Fruit fly (Drosophila melanogaster) whole organism, prepupa: ENCODE measurements around the gene nbs.

ENCODE experiments used
- Ets21C ChIP-seq: fragments of 200-800 bp; sonication (Bioruptor generic); optimal IDR thresholded peaks from 3 replicates; lab custom pipeline; 2016; ENCODE audit warnings: missing biosample characterization, missing genetic modification characterization
- Sox14 ChIP-seq: fragments of 200-800 bp; sonication (Bioruptor generic); optimal IDR thresholded peaks from 3 replicates; lab custom pipeline; 2016; ENCODE audit warnings: missing biosample characterization, missing genetic modification characterization
- dac ChIP-seq: fragments of 200-800 bp; sonication (Bioruptor generic); optimal IDR thresholded peaks from 2 replicates; lab custom pipeline; 2017; ENCODE audit warnings: missing biosample characterization, mild to moderate bottlenecking, missing genetic modification characterization

DNA sequence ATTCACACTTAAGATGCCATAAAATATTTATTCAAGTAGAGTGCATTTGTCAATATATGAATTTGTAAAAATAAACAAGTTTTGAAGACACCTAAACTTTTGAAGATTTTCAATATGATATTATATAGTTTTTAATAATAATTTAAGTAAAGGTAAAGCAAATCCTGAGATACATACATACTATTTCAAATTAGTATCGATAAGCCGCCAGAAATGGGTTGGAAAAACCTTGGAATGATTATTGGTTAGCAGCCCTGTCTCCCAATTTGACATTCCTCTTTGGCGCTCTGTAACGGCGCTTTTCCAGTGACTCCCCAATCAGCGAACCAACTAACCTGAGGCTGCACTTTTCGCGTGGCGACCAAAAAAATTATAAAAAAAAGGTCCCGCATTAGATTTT lies 42.0 kb downstream of the nbs start, which contains the start of gene alphaTub67C:
- TF ChIP-seq Ets21C (GFP tag; lab: Kevin White, UChicago) (no peak), dac (GFP tag; lab: Kevin White, UChicago) (no peak), Sox14 (no peak)
